Fruit fly (Drosophila melanogaster) whole organism, prepupa: ENCODE measurements around the gene CG42832.

Source experiments
- Blimp-1 ChIP-seq: fragments of 200-800 bp; sonication (Bioruptor generic); optimal IDR thresholded peaks from 3 replicates; lab custom pipeline; 2017; ENCODE audit warnings: missing biosample characterization, missing genetic modification characterization, mild to moderate bottlenecking, moderate library complexity, missing genetic modification reagents
- CG10669 ChIP-seq: fragments of 200-800 bp; sonication (Bioruptor generic); optimal IDR thresholded peaks from 3 replicates; lab custom pipeline; 2018; ENCODE audit warnings: missing biosample characterization, mild to moderate bottlenecking, missing genetic modification characterization, moderate library complexity
- CG11294 ChIP-seq: fragments of 200-800 bp; sonication (Bioruptor generic); IDR thresholded peaks from 2 replicates; pipeline ENCODE4 v1.3.6; 2022; ENCODE audit warnings: missing biosample characterization, missing genetic modification characterization
- CG11762 ChIP-seq: fragments of 200-800 bp; sonication (Bioruptor generic); optimal IDR thresholded peaks from 3 replicates; lab custom pipeline; 2016; ENCODE audit warnings: missing biosample characterization, missing genetic modification characterization; ENCODE audit not compliant: insufficient read depth
- CG15336 ChIP-seq: fragments of 200-800 bp; sonication (Bioruptor generic); IDR thresholded peaks from 2 replicates; pipeline ENCODE4 v1.3.6; 2022; ENCODE audit warnings: missing biosample characterization, missing genetic modification characterization
- CG1621 ChIP-seq: fragments of 200-800 bp; sonication (Bioruptor generic); optimal IDR thresholded peaks from 3 replicates; lab custom pipeline; 2018; ENCODE audit warnings: missing biosample characterization, mild to moderate bottlenecking, missing genetic modification characterization
- CG16779 ChIP-seq: fragments of 200-800 bp; sonication (Bioruptor generic); optimal IDR thresholded peaks from 3 replicates; lab custom pipeline; 2017; ENCODE audit warnings: missing biosample characterization, mild to moderate bottlenecking, missing genetic modification characterization
- CG3032 ChIP-seq: fragments of 200-800 bp; optimal IDR thresholded peaks from 2 replicates; lab custom pipeline; 2019; ENCODE audit warnings: missing biosample characterization, mild to moderate bottlenecking, missing genetic modification characterization, moderate library complexity
- CG31627 ChIP-seq: fragments of 200-800 bp; sonication (Bioruptor generic); optimal IDR thresholded peaks from 3 replicates; lab custom pipeline; 2016; ENCODE audit warnings: missing biosample characterization, missing genetic modification characterization
- CG32006 ChIP-seq: fragments of 200-800 bp; sonication (Bioruptor generic); optimal IDR thresholded peaks from 3 replicates; lab custom pipeline; 2017; ENCODE audit warnings: missing biosample characterization, mild to moderate bottlenecking, missing genetic modification characterization
- CG34406 ChIP-seq: fragments of 200-800 bp; sonication (Bioruptor generic); optimal IDR thresholded peaks from 3 replicates; lab custom pipeline; 2016; ENCODE audit warnings: missing biosample characterization, missing genetic modification characterization
- CG3919 ChIP-seq: fragments of 200-800 bp; sonication (Bioruptor generic); optimal IDR thresholded peaks from 3 replicates; lab custom pipeline; 2016; ENCODE audit warnings: missing biosample characterization, missing genetic modification characterization
- CG4318 ChIP-seq: fragments of 200-800 bp; sonication (Bioruptor generic); optimal IDR thresholded peaks from 3 replicates; lab custom pipeline; 2017; ENCODE audit warnings: missing biosample characterization, mild to moderate bottlenecking, missing genetic modification characterization
- CG6163 ChIP-seq: fragments of 200-800 bp; sonication (Bioruptor generic); IDR thresholded peaks from 3 replicates; pipeline ENCODE4 v1.3.6; 2022; ENCODE audit warnings: missing biosample characterization, missing genetic modification characterization
- CG6276 ChIP-seq: fragments of 200-800 bp; sonication (Bioruptor generic); optimal IDR thresholded peaks from 2 replicates; lab custom pipeline; 2017; ENCODE audit warnings: missing biosample characterization, mild to moderate bottlenecking, missing genetic modification characterization
- CG6792 ChIP-seq: fragments of 200-800 bp; sonication (Bioruptor generic); optimal IDR thresholded peaks from 3 replicates; lab custom pipeline; 2016; ENCODE audit warnings: missing biosample characterization, missing genetic modification characterization
- CG6808 ChIP-seq: fragments of 200-800 bp; sonication (Bioruptor generic); optimal IDR thresholded peaks from 3 replicates; lab custom pipeline; 2017; ENCODE audit warnings: missing biosample characterization, missing genetic modification characterization, mild to moderate bottlenecking, moderate library complexity, missing genetic modification reagents
- CG6854 ChIP-seq: fragments of 200-800 bp; sonication (Bioruptor generic); optimal IDR thresholded peaks from 2 replicates; lab custom pipeline; 2017; ENCODE audit warnings: missing biosample characterization, mild to moderate bottlenecking, missing genetic modification characterization
- CG7368 ChIP-seq: fragments of 200-800 bp; sonication (Bioruptor generic); optimal IDR thresholded peaks from 3 replicates; lab custom pipeline; 2016; ENCODE audit warnings: missing biosample characterization, missing genetic modification characterization
- CG8119 ChIP-seq: fragments of 200-800 bp; sonication (Bioruptor generic); IDR thresholded peaks from 3 replicates; pipeline ENCODE4 v1.3.6; 2022; ENCODE audit warnings: missing biosample characterization, missing genetic modification characterization
- CG8319 ChIP-seq: fragments of 200-800 bp; sonication (Bioruptor generic); optimal IDR thresholded peaks from 3 replicates; lab custom pipeline; 2016; ENCODE audit warnings: missing biosample characterization, missing genetic modification characterization
- CG8632 ChIP-seq: fragments of 200-800 bp; sonication (Bioruptor generic); optimal IDR thresholded peaks from 3 replicates; lab custom pipeline; 2016; ENCODE audit warnings: missing biosample characterization, missing genetic modification characterization
- CG9139 ChIP-seq: fragments of 200-800 bp; sonication (Bioruptor generic); optimal IDR thresholded peaks from 3 replicates; lab custom pipeline; 2017; ENCODE audit warnings: missing biosample characterization, mild to moderate bottlenecking, missing genetic modification characterization
- Eip75B ChIP-seq: fragments of 200-800 bp; sonication (Bioruptor generic); optimal IDR thresholded peaks from 3 replicates; lab custom pipeline; 2016; ENCODE audit warnings: missing biosample characterization, missing genetic modification characterization
- Eip78C ChIP-seq: fragments of 200-800 bp; sonication (Bioruptor generic); peaks from one replicate; lab custom pipeline; 2016; ENCODE audit warnings: missing biosample characterization, missing genetic modification characterization
- Eip93F ChIP-seq: fragments of 200-800 bp; sonication (Bioruptor generic); optimal IDR thresholded peaks from 2 replicates; lab custom pipeline; 2016; ENCODE audit warnings: missing biosample characterization, mild to moderate bottlenecking, missing genetic modification characterization
- Ets21C ChIP-seq: fragments of 200-800 bp; sonication (Bioruptor generic); optimal IDR thresholded peaks from 3 replicates; lab custom pipeline; 2016; ENCODE audit warnings: missing biosample characterization, missing genetic modification characterization
- Ets96B ChIP-seq: fragments of 200-800 bp; optimal IDR thresholded peaks from 2 replicates; lab custom pipeline; 2019; ENCODE audit warnings: missing biosample characterization, mild to moderate bottlenecking, missing genetic modification characterization, moderate library complexity
- Gug ChIP-seq: fragments of 200-800 bp; sonication (Bioruptor generic); IDR thresholded peaks from 2 replicates; pipeline ENCODE4 v1.3.6; 2022; ENCODE audit warnings: missing biosample characterization, missing genetic modification characterization
- Hr38 ChIP-seq: sonication (Bioruptor generic); optimal IDR thresholded peaks from 2 replicates; lab custom pipeline; 2016; ENCODE audit warnings: missing biosample characterization, missing genetic modification characterization
- Hr4 ChIP-seq: fragments of 200-800 bp; sonication (Bioruptor generic); optimal IDR thresholded peaks from 3 replicates; lab custom pipeline; 2016; ENCODE audit warnings: missing biosample characterization, missing genetic modification characterization
- Lpt ChIP-seq: fragments of 200-800 bp; sonication (Bioruptor generic); optimal IDR thresholded peaks from 3 replicates; lab custom pipeline; 2016; ENCODE audit warnings: missing biosample characterization, missing genetic modification characterization
- Met ChIP-seq: fragments of 200-800 bp; sonication (Bioruptor generic); optimal IDR thresholded peaks from 3 replicates; lab custom pipeline; 2016; ENCODE audit warnings: missing biosample characterization, missing genetic modification characterization
- OdsH ChIP-seq: fragments of 200-800 bp; sonication (Bioruptor generic); optimal IDR thresholded peaks from 3 replicates; lab custom pipeline; 2016; ENCODE audit warnings: missing biosample characterization, missing genetic modification characterization
- Smox ChIP-seq: fragments of 200-800 bp; sonication (Bioruptor generic); optimal IDR thresholded peaks from 3 replicates; lab custom pipeline; 2016; ENCODE audit warnings: missing biosample characterization, missing genetic modification characterization
- Sox102F ChIP-seq: fragments of 200-800 bp; sonication (Bioruptor generic); optimal IDR thresholded peaks from 2 replicates; lab custom pipeline; 2016; ENCODE audit warnings: missing biosample characterization, mild to moderate bottlenecking, missing genetic modification characterization
- Sox14 ChIP-seq: fragments of 200-800 bp; sonication (Bioruptor generic); optimal IDR thresholded peaks from 3 replicates; lab custom pipeline; 2016; ENCODE audit warnings: missing biosample characterization, missing genetic modification characterization
- achi ChIP-seq: fragments of 200-800 bp; sonication (Bioruptor generic); optimal IDR thresholded peaks from 3 replicates; lab custom pipeline; 2016; ENCODE audit warnings: missing biosample characterization, missing genetic modification characterization
- acj6 ChIP-seq: fragments of 200-800 bp; sonication (Bioruptor generic); optimal IDR thresholded peaks from 3 replicates; lab custom pipeline; 2016; ENCODE audit warnings: missing biosample characterization, missing genetic modification characterization
- dac ChIP-seq: fragments of 200-800 bp; sonication (Bioruptor generic); optimal IDR thresholded peaks from 2 replicates; lab custom pipeline; 2017; ENCODE audit warnings: missing biosample characterization, mild to moderate bottlenecking, missing genetic modification characterization
- dsx ChIP-seq: fragments of 200-800 bp; optimal IDR thresholded peaks from 3 replicates; lab custom pipeline; 2019; ENCODE audit warnings: missing biosample characterization, mild to moderate bottlenecking, missing genetic modification characterization, moderate library complexity; ENCODE audit not compliant: poor library complexity, severe bottlenecking
- eg ChIP-seq: fragments of 200-800 bp; sonication (Bioruptor generic); IDR thresholded peaks from 3 replicates; pipeline ENCODE4 v1.3.6; 2022; ENCODE audit warnings: missing biosample characterization, missing genetic modification characterization
- fd85E ChIP-seq: fragments of 200-800 bp; sonication (Bioruptor generic); optimal IDR thresholded peaks from 3 replicates; lab custom pipeline; 2016; ENCODE audit warnings: missing biosample characterization, missing genetic modification characterization
- fkh ChIP-seq: fragments of 200-800 bp; sonication (Bioruptor generic); optimal IDR thresholded peaks from 3 replicates; lab custom pipeline; 2017; ENCODE audit warnings: missing biosample characterization, mild to moderate bottlenecking, missing genetic modification characterization, moderate library complexity
- net ChIP-seq: fragments of 200-800 bp; sonication (Bioruptor generic); optimal IDR thresholded peaks from 3 replicates; lab custom pipeline; 2016; ENCODE audit warnings: missing biosample characterization, missing genetic modification characterization
- pdm3 ChIP-seq: fragments of 200-800 bp; sonication (Bioruptor generic); optimal IDR thresholded peaks from 3 replicates; lab custom pipeline; 2016; ENCODE audit warnings: missing biosample characterization, missing genetic modification characterization
- salr ChIP-seq, 2 experiments: fragments of 200-800 bp; sonication (Bioruptor generic); optimal IDR thresholded peaks; 3 replicates each; lab custom pipeline; 2016 to 2018; ENCODE audit warnings: missing biosample characterization in 2 of 2, missing genetic modification characterization in 2 of 2, mild to moderate bottlenecking in 1 of 2
- spab ChIP-seq: fragments of 200-800 bp; sonication (Bioruptor generic); optimal IDR thresholded peaks from 2 replicates; lab custom pipeline; 2017; ENCODE audit warnings: missing biosample characterization, mild to moderate bottlenecking, missing genetic modification characterization, missing genetic modification reagents
- ss ChIP-seq, 2 experiments: fragments of 200-800 bp; sonication (Bioruptor generic); optimal IDR thresholded peaks; 2 replicates in 1 of 2; 3 replicates in 1 of 2; lab custom pipeline; 2017 to 2018; ENCODE audit warnings: mild to moderate bottlenecking in 2 of 2, missing biosample characterization in 2 of 2, missing genetic modification characterization in 2 of 2, moderate library complexity in 1 of 2
- svp ChIP-seq: fragments of 200-800 bp; sonication (Bioruptor generic); peaks from one replicate; lab custom pipeline; 2016; ENCODE audit warnings: missing biosample characterization, missing genetic modification characterization
- topi ChIP-seq: fragments of 200-800 bp; sonication (Bioruptor generic); optimal IDR thresholded peaks from 3 replicates; lab custom pipeline; 2016; ENCODE audit warnings: missing biosample characterization, missing genetic modification characterization
- vri ChIP-seq: fragments of 200-800 bp; sonication (Bioruptor generic); optimal IDR thresholded peaks from 3 replicates; lab custom pipeline; 2016; ENCODE audit warnings: missing biosample characterization, mild to moderate bottlenecking, missing genetic modification characterization

Gene CG42832

dm6 chr3L:11623245-11623883, 13.4 kb downstream of the CG42832 start:
- TF ChIP-seq CG8319 (GFP tag; lab: Kevin White, UChicago) (no peak), Eip78C (peak; percentile 66), spab (GFP tag; lab: Kevin White, UChicago) (no peak), CG7368 (no peak), CG9139 (GFP tag; lab: Kevin White, UChicago) (peak; percentile 18), CG1621 (tag; lab: Kevin White, UChicago) (no peak), Blimp-1 (GFP tag; lab: Kevin White, UChicago) (no peak), vri (GFP tag; lab: Kevin White, UChicago) (peak; percentile 3), pdm3 (no peak), Ets96B (no peak), CG6808 (peak; percentile 17), Ets21C (GFP tag; lab: Kevin White, UChicago) (no peak), CG34406 (GFP tag; lab: Kevin White, UChicago) (no peak), Hr4 (GFP tag; lab: Kevin White, UChicago) (no peak), Lpt (no peak), ss (GFP tag; optimal IDR thresholded peaks at IDR 0.05; lab: Kevin White, UChicago) (peak; percentile 42 to 53), Sox14 (GFP tag; lab: Kevin White, UChicago) (no peak), Met (GFP tag; lab: Kevin White, UChicago) (no peak), topi (GFP tag; lab: Kevin White, UChicago) (peak; percentile 12), dsx (GFP tag; lab: Kevin White, UChicago) (peak; percentile 35), CG6854 (peak; percentile 48), CG8632 (GFP tag; lab: Kevin White, UChicago) (no peak), CG16779 (tag; lab: Kevin White, UChicago) (peak; percentile 4), net (peak; percentile 7), CG11762 (GFP tag; lab: Kevin White, UChicago) (no peak), salr (GFP tag; optimal IDR thresholded peaks at IDR 0.05; lab: Kevin White, UChicago) (no peak), svp (GFP tag; lab: Kevin White, UChicago) (peak; percentile 50), CG32006 (no peak), CG3919 (GFP tag; lab: Kevin White, UChicago) (no peak), CG8119 (GFP tag; lab: Robert Waterston, UW) (no peak; the same call in 2 of the 3 replicates), OdsH (GFP tag; lab: Kevin White, UChicago) (no peak), dac (GFP tag; lab: Kevin White, UChicago) (no peak), CG6276 (GFP tag; lab: Kevin White, UChicago) (no peak), Smox (GFP tag; lab: Kevin White, UChicago) (no peak), acj6 (GFP tag; lab: Kevin White, UChicago) (no peak), fkh (GFP tag; lab: Kevin White, UChicago) (no peak), Hr38 (GFP tag; lab: Kevin White, UChicago) (no peak), CG6792 (GFP tag; lab: Kevin White, UChicago) (no peak), Eip93F (peak; percentile 64), CG6163 (GFP tag; lab: Robert Waterston, UW) (no peak), CG11294 (GFP tag; lab: Robert Waterston, UW) (no peak), CG4318 (no peak), CG10669 (GFP tag; lab: Kevin White, UChicago) (peak; percentile 5), CG3032 (tag; lab: Kevin White, UChicago) (no peak), CG31627 (no peak), eg (GFP tag; lab: Robert Waterston, UW) (no peak), Gug (no peak), fd85E (GFP tag; lab: Kevin White, UChicago) (no peak), Eip75B (GFP tag; lab: Kevin White, UChicago) (no peak), achi (no peak), CG15336 (GFP tag; lab: Robert Waterston, UW) (no peak), Sox102F (no peak)
